Fruit fly (Drosophila melanogaster) whole organism: ENCODE data around the gene Gmd.

Experiments used
- CG8478 ChIP-seq: fragments of >200 bp; optimal IDR thresholded peaks from 2 replicates; lab custom pipeline; 2018; ENCODE audit warnings: inconsistent platforms
- Dll ChIP-seq: fragments of >200 bp; optimal IDR thresholded peaks from 2 replicates; lab custom pipeline; 2017
- EcR ChIP-seq, 2 experiments: fragments of >200 bp; optimal IDR thresholded peaks; 2 replicates each; lab custom pipeline; 2017; ENCODE audit warnings: missing biosample characterization in 2 of 2, missing genetic modification characterization in 2 of 2, missing genetic modification reagents in 2 of 2
- pan ChIP-seq: fragments of >200 bp; optimal IDR thresholded peaks from 2 replicates; lab custom pipeline; 2017
- psq ChIP-seq: fragments of >200 bp; optimal IDR thresholded peaks from 2 replicates; lab custom pipeline; 2017
- usp ChIP-seq: fragments of >200 bp; optimal IDR thresholded peaks from 2 replicates; lab custom pipeline; 2017; ENCODE audit warnings: missing biosample characterization, missing genetic modification characterization, mixed read lengths

Gmd gene

dm6 chr2L:4995837-4996136 is 19.0 kb upstream of the Gmd start:
- no peak for TF ChIP-seq pan (lab: Kevin White, UChicago)
- no peak for TF ChIP-seq EcR (GFP tag; optimal IDR thresholded peaks at IDR 0.05; lab: Kevin White, UChicago)
- no peak for TF ChIP-seq usp (GFP tag; lab: Kevin White, UChicago)
- no peak for TF ChIP-seq Dll (lab: Kevin White, UChicago)
- TF ChIP-seq psq (lab: Kevin White, UChicago): no peak
- TF ChIP-seq CG8478 (lab: Kevin White, UChicago): no peak

- TF ChIP-seq psq (lab: Kevin White, UChicago) (no peak), pan (lab: Kevin White, UChicago) (no peak), CG8478 (lab: Kevin White, UChicago) (no peak)
Observed at dm6 chr2L:4995010-4995836, 18.4 kb upstream of the Gmd start.

dm6 chr2L:4982098-4982646 is 5.3 kb upstream of the Gmd start:
- TF ChIP-seq Dll (lab: Kevin White, UChicago): no peak
- TF ChIP-seq CG8478 (lab: Kevin White, UChicago): no peak
- no peak for TF ChIP-seq psq (lab: Kevin White, UChicago)
- TF ChIP-seq usp (GFP tag; lab: Kevin White, UChicago): no peak
- TF ChIP-seq EcR (GFP tag; optimal IDR thresholded peaks at IDR 0.05; lab: Kevin White, UChicago): no peak
- no peak for TF ChIP-seq pan (lab: Kevin White, UChicago)

DNA sequence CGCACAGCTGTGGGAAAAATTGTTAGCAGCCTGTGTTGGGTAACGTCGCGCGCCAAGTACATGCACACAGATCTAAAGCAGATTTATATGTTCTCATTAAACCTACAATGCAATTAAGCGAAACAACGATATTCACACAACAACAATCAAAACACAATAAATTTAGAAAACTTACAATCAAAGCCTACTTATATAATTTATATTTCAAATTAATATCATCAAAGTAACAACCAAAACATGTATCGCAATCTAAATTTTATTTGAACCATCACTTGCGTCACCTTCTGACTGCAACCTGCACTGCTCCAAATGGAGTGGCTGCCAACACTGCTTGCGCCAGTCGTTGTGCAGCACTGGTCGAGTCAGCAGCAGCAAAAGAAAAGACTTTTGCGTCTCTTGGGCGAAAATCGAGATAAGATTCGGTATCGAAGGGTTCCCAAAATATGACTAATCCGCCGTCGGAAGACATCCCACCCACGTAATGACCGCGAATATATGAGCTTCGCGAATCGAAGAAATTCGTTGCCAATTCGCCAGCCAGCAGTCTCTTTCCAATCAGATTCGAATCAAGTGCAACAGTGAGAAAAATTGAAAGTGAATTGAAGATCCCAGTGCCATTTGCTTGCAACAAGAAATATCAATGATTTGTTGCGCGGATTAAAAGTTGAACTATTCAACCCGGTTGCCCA is 4.6 kb upstream of the Gmd start, which contains the start of the genes CG8892 and CG34126:
CG8892 (minus strand) TSS at position 315 of the 689 bp plus-strand sequence.
CG34126 (plus strand) TSS at position 337 of the 689 bp plus-strand sequence.
- no peak for TF ChIP-seq psq (lab: Kevin White, UChicago)
- TF ChIP-seq pan (lab: Kevin White, UChicago): no peak
- TF ChIP-seq CG8478 (lab: Kevin White, UChicago): no peak
- TF ChIP-seq EcR (GFP tag; optimal IDR thresholded peaks at IDR 0.05; lab: Kevin White, UChicago): no peak
- no peak for TF ChIP-seq usp (GFP tag; lab: Kevin White, UChicago)
- TF ChIP-seq Dll (lab: Kevin White, UChicago): no peak

DNA sequence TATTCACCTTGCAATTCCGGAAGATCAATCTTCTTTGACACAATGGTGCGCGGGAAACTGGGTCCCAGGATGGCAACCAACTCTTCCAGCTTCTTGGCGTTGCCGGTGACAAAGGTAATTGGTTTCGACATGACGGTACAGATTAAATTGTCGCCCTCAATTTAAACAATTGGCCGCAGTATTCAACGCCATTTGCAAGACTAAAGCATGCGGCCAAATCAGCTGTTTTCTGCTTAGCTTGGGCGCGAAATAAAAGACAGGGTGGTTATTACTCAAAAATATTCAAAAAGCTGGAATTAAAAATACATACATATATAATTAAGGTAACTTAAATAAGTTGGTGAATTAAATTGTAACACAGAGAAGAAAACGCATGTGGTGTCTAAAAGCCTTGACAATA is 2.3 kb upstream of the Gmd start, which contains the start of gene CG8891:
CG8891 (minus strand) TSS at position 242 of the 400 bp plus-strand sequence.
- TF ChIP-seq pan (lab: Kevin White, UChicago) (no peak), Dll (lab: Kevin White, UChicago) (no peak), usp (GFP tag; lab: Kevin White, UChicago) (no peak), EcR (GFP tag; optimal IDR thresholded peaks at IDR 0.05; lab: Kevin White, UChicago) (no peak), CG8478 (lab: Kevin White, UChicago) (no peak), psq (lab: Kevin White, UChicago) (no peak)

- TF ChIP-seq pan (lab: Kevin White, UChicago) (no peak), EcR (GFP tag; optimal IDR thresholded peaks at IDR 0.05; lab: Kevin White, UChicago) (no peak), Dll (lab: Kevin White, UChicago) (no peak), usp (GFP tag; lab: Kevin White, UChicago) (no peak), CG8478 (lab: Kevin White, UChicago) (no peak), psq (lab: Kevin White, UChicago) (no peak)
Observed at dm6 chr2L:4973731-4974415, 3.0 kb downstream of the Gmd start, which contains the start of gene mRpL28. Gene mRpL28 (plus strand): TSS chr2L:4973976.

dm6 chr2L:4971329-4971798 is 5.5 kb downstream of the Gmd start, which contains the start of gene CG14043:
Gene CG14043 (plus strand): TSS chr2L:4971702.
- TF ChIP-seq Dll (lab: Kevin White, UChicago): no peak
- TF ChIP-seq pan (lab: Kevin White, UChicago): no peak
- TF ChIP-seq usp (GFP tag; lab: Kevin White, UChicago): no peak
- TF ChIP-seq EcR (GFP tag; optimal IDR thresholded peaks at IDR 0.05; lab: Kevin White, UChicago): no peak
- no peak for TF ChIP-seq CG8478 (lab: Kevin White, UChicago)
- no peak for TF ChIP-seq psq (lab: Kevin White, UChicago)

- TF ChIP-seq psq (lab: Kevin White, UChicago) (no peak), pan (lab: Kevin White, UChicago) (no peak), EcR (GFP tag; optimal IDR thresholded peaks at IDR 0.05; lab: Kevin White, UChicago) (no peak), CG8478 (lab: Kevin White, UChicago) (no peak), Dll (lab: Kevin White, UChicago) (no peak), usp (GFP tag; lab: Kevin White, UChicago) (no peak)
Observed at dm6 chr2L:4968767-4969166, 8.1 kb downstream of the Gmd start, which contains the start of the genes Scox and Polr1C. Gene Scox (minus strand): TSS chr2L:4968935. Gene Polr1C (plus strand): TSS chr2L:4969004.

dm6 chr2L:4967511-4967910 is 9.3 kb downstream of the Gmd start, which contains the start of gene eIF3i:
Gene eIF3i (minus strand): TSS chr2L:4967775.
- TF ChIP-seq CG8478 (lab: Kevin White, UChicago) (no peak), psq (lab: Kevin White, UChicago) (no peak), Dll (lab: Kevin White, UChicago) (no peak), pan (lab: Kevin White, UChicago) (no peak), EcR (GFP tag; optimal IDR thresholded peaks at IDR 0.05; lab: Kevin White, UChicago) (no peak), usp (GFP tag; lab: Kevin White, UChicago) (no peak)

- TF ChIP-seq pan (lab: Kevin White, UChicago): no peak
Observed at dm6 chr2L:4965923-4966322, 10.9 kb downstream of the Gmd start.
